Fruit fly (Drosophila melanogaster) whole organism, prepupa: ENCODE data around the gene ATPsynB.

Source experiments
- Blimp-1 ChIP-seq: fragments of 200-800 bp; sonication (Bioruptor generic); optimal IDR thresholded peaks from 3 replicates; lab custom pipeline; 2017; ENCODE audit warnings: missing biosample characterization, missing genetic modification characterization, mild to moderate bottlenecking, moderate library complexity, missing genetic modification reagents
- CG10631 ChIP-seq: fragments of 200-800 bp; sonication (Bioruptor generic); optimal IDR thresholded peaks from 2 replicates; lab custom pipeline; 2016; ENCODE audit warnings: missing biosample characterization, missing genetic modification characterization
- CG10669 ChIP-seq: fragments of 200-800 bp; sonication (Bioruptor generic); optimal IDR thresholded peaks from 3 replicates; lab custom pipeline; 2018; ENCODE audit warnings: missing biosample characterization, mild to moderate bottlenecking, missing genetic modification characterization, moderate library complexity
- CG11294 ChIP-seq: fragments of 200-800 bp; sonication (Bioruptor generic); IDR thresholded peaks from 2 replicates; pipeline ENCODE4 v1.3.6; 2022; ENCODE audit warnings: missing biosample characterization, missing genetic modification characterization
- CG11762 ChIP-seq: fragments of 200-800 bp; sonication (Bioruptor generic); optimal IDR thresholded peaks from 3 replicates; lab custom pipeline; 2016; ENCODE audit warnings: missing biosample characterization, missing genetic modification characterization; ENCODE audit not compliant: insufficient read depth
- CG11902 ChIP-seq: fragments of 200-800 bp; sonication (Bioruptor generic); optimal IDR thresholded peaks from 3 replicates; lab custom pipeline; 2016; ENCODE audit warnings: missing biosample characterization, missing genetic modification characterization
- CG15336 ChIP-seq: fragments of 200-800 bp; sonication (Bioruptor generic); IDR thresholded peaks from 2 replicates; pipeline ENCODE4 v1.3.6; 2022; ENCODE audit warnings: missing biosample characterization, missing genetic modification characterization
- CG1621 ChIP-seq: fragments of 200-800 bp; sonication (Bioruptor generic); optimal IDR thresholded peaks from 3 replicates; lab custom pipeline; 2018; ENCODE audit warnings: missing biosample characterization, mild to moderate bottlenecking, missing genetic modification characterization
- CG16779 ChIP-seq: fragments of 200-800 bp; sonication (Bioruptor generic); optimal IDR thresholded peaks from 3 replicates; lab custom pipeline; 2017; ENCODE audit warnings: missing biosample characterization, mild to moderate bottlenecking, missing genetic modification characterization
- CG3032 ChIP-seq: fragments of 200-800 bp; optimal IDR thresholded peaks from 2 replicates; lab custom pipeline; 2019; ENCODE audit warnings: missing biosample characterization, mild to moderate bottlenecking, missing genetic modification characterization, moderate library complexity
- CG31627 ChIP-seq: fragments of 200-800 bp; sonication (Bioruptor generic); optimal IDR thresholded peaks from 3 replicates; lab custom pipeline; 2016; ENCODE audit warnings: missing biosample characterization, missing genetic modification characterization
- CG32006 ChIP-seq: fragments of 200-800 bp; sonication (Bioruptor generic); optimal IDR thresholded peaks from 3 replicates; lab custom pipeline; 2017; ENCODE audit warnings: missing biosample characterization, mild to moderate bottlenecking, missing genetic modification characterization
- CG34406 ChIP-seq: fragments of 200-800 bp; sonication (Bioruptor generic); optimal IDR thresholded peaks from 3 replicates; lab custom pipeline; 2016; ENCODE audit warnings: missing biosample characterization, missing genetic modification characterization
- CG3919 ChIP-seq: fragments of 200-800 bp; sonication (Bioruptor generic); optimal IDR thresholded peaks from 3 replicates; lab custom pipeline; 2016; ENCODE audit warnings: missing biosample characterization, missing genetic modification characterization
- CG4318 ChIP-seq: fragments of 200-800 bp; sonication (Bioruptor generic); optimal IDR thresholded peaks from 3 replicates; lab custom pipeline; 2017; ENCODE audit warnings: missing biosample characterization, mild to moderate bottlenecking, missing genetic modification characterization
- CG6792 ChIP-seq: fragments of 200-800 bp; sonication (Bioruptor generic); optimal IDR thresholded peaks from 3 replicates; lab custom pipeline; 2016; ENCODE audit warnings: missing biosample characterization, missing genetic modification characterization
- CG6808 ChIP-seq: fragments of 200-800 bp; sonication (Bioruptor generic); optimal IDR thresholded peaks from 3 replicates; lab custom pipeline; 2017; ENCODE audit warnings: missing biosample characterization, missing genetic modification characterization, mild to moderate bottlenecking, moderate library complexity, missing genetic modification reagents
- CG6854 ChIP-seq: fragments of 200-800 bp; sonication (Bioruptor generic); optimal IDR thresholded peaks from 2 replicates; lab custom pipeline; 2017; ENCODE audit warnings: missing biosample characterization, mild to moderate bottlenecking, missing genetic modification characterization
- CG8119 ChIP-seq: fragments of 200-800 bp; sonication (Bioruptor generic); IDR thresholded peaks from 3 replicates; pipeline ENCODE4 v1.3.6; 2022; ENCODE audit warnings: missing biosample characterization, missing genetic modification characterization
- CG8319 ChIP-seq: fragments of 200-800 bp; sonication (Bioruptor generic); optimal IDR thresholded peaks from 3 replicates; lab custom pipeline; 2016; ENCODE audit warnings: missing biosample characterization, missing genetic modification characterization
- CG9139 ChIP-seq: fragments of 200-800 bp; sonication (Bioruptor generic); optimal IDR thresholded peaks from 3 replicates; lab custom pipeline; 2017; ENCODE audit warnings: missing biosample characterization, mild to moderate bottlenecking, missing genetic modification characterization
- Eip75B ChIP-seq: fragments of 200-800 bp; sonication (Bioruptor generic); optimal IDR thresholded peaks from 3 replicates; lab custom pipeline; 2016; ENCODE audit warnings: missing biosample characterization, missing genetic modification characterization
- Eip78C ChIP-seq: fragments of 200-800 bp; sonication (Bioruptor generic); peaks from one replicate; lab custom pipeline; 2016; ENCODE audit warnings: missing biosample characterization, missing genetic modification characterization
- Eip93F ChIP-seq: fragments of 200-800 bp; sonication (Bioruptor generic); optimal IDR thresholded peaks from 2 replicates; lab custom pipeline; 2016; ENCODE audit warnings: missing biosample characterization, mild to moderate bottlenecking, missing genetic modification characterization
- Ets21C ChIP-seq: fragments of 200-800 bp; sonication (Bioruptor generic); optimal IDR thresholded peaks from 3 replicates; lab custom pipeline; 2016; ENCODE audit warnings: missing biosample characterization, missing genetic modification characterization
- Ets96B ChIP-seq: fragments of 200-800 bp; optimal IDR thresholded peaks from 2 replicates; lab custom pipeline; 2019; ENCODE audit warnings: missing biosample characterization, mild to moderate bottlenecking, missing genetic modification characterization, moderate library complexity
- Gug ChIP-seq: fragments of 200-800 bp; sonication (Bioruptor generic); IDR thresholded peaks from 2 replicates; pipeline ENCODE4 v1.3.6; 2022; ENCODE audit warnings: missing biosample characterization, missing genetic modification characterization
- Hr39 ChIP-seq: fragments of 200-800 bp; sonication (Bioruptor generic); optimal IDR thresholded peaks from 2 replicates; lab custom pipeline; 2016; ENCODE audit warnings: missing biosample characterization, missing genetic modification characterization
- Hr4 ChIP-seq: fragments of 200-800 bp; sonication (Bioruptor generic); optimal IDR thresholded peaks from 3 replicates; lab custom pipeline; 2016; ENCODE audit warnings: missing biosample characterization, missing genetic modification characterization
- Lpt ChIP-seq: fragments of 200-800 bp; sonication (Bioruptor generic); optimal IDR thresholded peaks from 3 replicates; lab custom pipeline; 2016; ENCODE audit warnings: missing biosample characterization, missing genetic modification characterization
- Met ChIP-seq: fragments of 200-800 bp; sonication (Bioruptor generic); optimal IDR thresholded peaks from 3 replicates; lab custom pipeline; 2016; ENCODE audit warnings: missing biosample characterization, missing genetic modification characterization
- OdsH ChIP-seq: fragments of 200-800 bp; sonication (Bioruptor generic); optimal IDR thresholded peaks from 3 replicates; lab custom pipeline; 2016; ENCODE audit warnings: missing biosample characterization, missing genetic modification characterization
- Smox ChIP-seq: fragments of 200-800 bp; sonication (Bioruptor generic); optimal IDR thresholded peaks from 3 replicates; lab custom pipeline; 2016; ENCODE audit warnings: missing biosample characterization, missing genetic modification characterization
- Sox102F ChIP-seq: fragments of 200-800 bp; sonication (Bioruptor generic); optimal IDR thresholded peaks from 2 replicates; lab custom pipeline; 2016; ENCODE audit warnings: missing biosample characterization, mild to moderate bottlenecking, missing genetic modification characterization
- Sox14 ChIP-seq: fragments of 200-800 bp; sonication (Bioruptor generic); optimal IDR thresholded peaks from 3 replicates; lab custom pipeline; 2016; ENCODE audit warnings: missing biosample characterization, missing genetic modification characterization
- Sox15 ChIP-seq: fragments of 200-800 bp; sonication (Bioruptor generic); optimal IDR thresholded peaks from 3 replicates; lab custom pipeline; 2016; ENCODE audit warnings: missing biosample characterization, missing genetic modification characterization
- achi ChIP-seq: fragments of 200-800 bp; sonication (Bioruptor generic); optimal IDR thresholded peaks from 3 replicates; lab custom pipeline; 2016; ENCODE audit warnings: missing biosample characterization, missing genetic modification characterization
- acj6 ChIP-seq: fragments of 200-800 bp; sonication (Bioruptor generic); optimal IDR thresholded peaks from 3 replicates; lab custom pipeline; 2016; ENCODE audit warnings: missing biosample characterization, missing genetic modification characterization
- cyc ChIP-seq: fragments of 200-800 bp; sonication (Bioruptor generic); optimal IDR thresholded peaks from 3 replicates; lab custom pipeline; 2016; ENCODE audit warnings: missing biosample characterization, missing genetic modification characterization
- dac ChIP-seq: fragments of 200-800 bp; sonication (Bioruptor generic); optimal IDR thresholded peaks from 2 replicates; lab custom pipeline; 2017; ENCODE audit warnings: missing biosample characterization, mild to moderate bottlenecking, missing genetic modification characterization
- eg ChIP-seq: fragments of 200-800 bp; sonication (Bioruptor generic); IDR thresholded peaks from 3 replicates; pipeline ENCODE4 v1.3.6; 2022; ENCODE audit warnings: missing biosample characterization, missing genetic modification characterization
- esn ChIP-seq: fragments of 200-800 bp; sonication (Bioruptor generic); optimal IDR thresholded peaks from 2 replicates; lab custom pipeline; 2016; ENCODE audit warnings: missing biosample characterization, mild to moderate bottlenecking, missing genetic modification characterization, moderate library complexity
- fd59A ChIP-seq: fragments of 200-800 bp; sonication (Bioruptor generic); optimal IDR thresholded peaks from 2 replicates; lab custom pipeline; 2017; ENCODE audit warnings: missing biosample characterization, mild to moderate bottlenecking, missing genetic modification characterization, missing genetic modification reagents
- fd85E ChIP-seq: fragments of 200-800 bp; sonication (Bioruptor generic); optimal IDR thresholded peaks from 3 replicates; lab custom pipeline; 2016; ENCODE audit warnings: missing biosample characterization, missing genetic modification characterization
- fkh ChIP-seq: fragments of 200-800 bp; sonication (Bioruptor generic); optimal IDR thresholded peaks from 3 replicates; lab custom pipeline; 2017; ENCODE audit warnings: missing biosample characterization, mild to moderate bottlenecking, missing genetic modification characterization, moderate library complexity
- net ChIP-seq: fragments of 200-800 bp; sonication (Bioruptor generic); optimal IDR thresholded peaks from 3 replicates; lab custom pipeline; 2016; ENCODE audit warnings: missing biosample characterization, missing genetic modification characterization
- pdm3 ChIP-seq: fragments of 200-800 bp; sonication (Bioruptor generic); optimal IDR thresholded peaks from 3 replicates; lab custom pipeline; 2016; ENCODE audit warnings: missing biosample characterization, missing genetic modification characterization
- salr ChIP-seq, 2 experiments: fragments of 200-800 bp; sonication (Bioruptor generic); optimal IDR thresholded peaks; 3 replicates each; lab custom pipeline; 2016 to 2018; ENCODE audit warnings: missing biosample characterization in 2 of 2, missing genetic modification characterization in 2 of 2, mild to moderate bottlenecking in 1 of 2
- spab ChIP-seq: fragments of 200-800 bp; sonication (Bioruptor generic); optimal IDR thresholded peaks from 2 replicates; lab custom pipeline; 2017; ENCODE audit warnings: missing biosample characterization, mild to moderate bottlenecking, missing genetic modification characterization, missing genetic modification reagents
- ss ChIP-seq, 2 experiments: fragments of 200-800 bp; sonication (Bioruptor generic); optimal IDR thresholded peaks; 2 replicates in 1 of 2; 3 replicates in 1 of 2; lab custom pipeline; 2017 to 2018; ENCODE audit warnings: mild to moderate bottlenecking in 2 of 2, missing biosample characterization in 2 of 2, missing genetic modification characterization in 2 of 2, moderate library complexity in 1 of 2
- svp ChIP-seq: fragments of 200-800 bp; sonication (Bioruptor generic); peaks from one replicate; lab custom pipeline; 2016; ENCODE audit warnings: missing biosample characterization, missing genetic modification characterization
- topi ChIP-seq: fragments of 200-800 bp; sonication (Bioruptor generic); optimal IDR thresholded peaks from 3 replicates; lab custom pipeline; 2016; ENCODE audit warnings: missing biosample characterization, missing genetic modification characterization
- vri ChIP-seq: fragments of 200-800 bp; sonication (Bioruptor generic); optimal IDR thresholded peaks from 3 replicates; lab custom pipeline; 2016; ENCODE audit warnings: missing biosample characterization, mild to moderate bottlenecking, missing genetic modification characterization

Gene ATPsynB

DNA sequence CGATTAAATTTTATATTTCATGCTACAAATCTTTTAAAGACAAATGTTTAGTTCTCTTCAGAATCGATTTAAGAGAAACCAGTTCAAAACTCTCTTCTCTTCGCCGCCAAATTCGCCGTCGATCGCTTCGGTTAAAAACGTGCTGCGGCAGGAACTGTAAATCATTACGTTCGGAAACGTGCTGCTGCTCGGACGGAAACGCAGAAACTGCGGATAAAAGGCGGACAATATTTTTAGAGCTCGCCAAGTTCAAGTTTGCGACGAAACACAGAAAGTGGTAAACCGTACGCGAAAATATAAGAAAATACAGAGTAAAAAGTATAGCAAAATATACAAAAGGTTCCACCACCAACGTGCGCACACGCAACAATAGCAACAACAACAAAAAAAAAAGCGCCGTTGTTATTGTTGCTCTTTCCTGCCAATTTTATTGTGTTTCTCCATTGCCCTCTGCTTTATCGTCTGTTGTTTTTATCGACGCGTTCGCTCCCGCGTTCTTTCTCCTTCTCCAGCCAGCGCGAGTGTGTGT, 33.7 kb downstream of the ATPsynB start, which contains the start of gene Ae2:
Ae2 (plus strand) TSS at position 156 of the 529 bp plus-strand sequence.
- TF ChIP-seq salr (GFP tag; optimal IDR thresholded peaks at IDR 0.05; lab: Kevin White, UChicago), result no peak
- peak; percentile 70 for TF ChIP-seq vri
- TF ChIP-seq dac, result no peak
- no peak for TF ChIP-seq Ets21C (GFP tag; lab: Kevin White, UChicago)
- 0 out of 3 replicates have a peak, but pooled peaks have one; percentile 21 for TF ChIP-seq CG8119
- TF ChIP-seq CG3032 (tag; lab: Kevin White, UChicago), result no peak
- no peak for TF ChIP-seq acj6 (GFP tag; lab: Kevin White, UChicago)
- TF ChIP-seq CG6792 (GFP tag; lab: Kevin White, UChicago), result no peak
- TF ChIP-seq CG6854 (GFP tag; lab: Kevin White, UChicago), result peak; percentile 57
- TF ChIP-seq CG10669 (GFP tag; lab: Kevin White, UChicago), result no peak
- no peak for TF ChIP-seq fkh (GFP tag; lab: Kevin White, UChicago)
- no peak for TF ChIP-seq Met
- peak; percentile 2 for TF ChIP-seq Eip75B (GFP tag; lab: Kevin White, UChicago)
- no peak for TF ChIP-seq pdm3 (GFP tag; lab: Kevin White, UChicago)
- no peak for TF ChIP-seq Hr39 (GFP tag; lab: Kevin White, UChicago)
- no peak for TF ChIP-seq Blimp-1
- no peak for TF ChIP-seq fd59A
- TF ChIP-seq topi (GFP tag; lab: Kevin White, UChicago), result peak; percentile 21
- TF ChIP-seq Sox14, result no peak
- no peak for TF ChIP-seq net
- no peak for TF ChIP-seq fd85E (GFP tag; lab: Kevin White, UChicago)
- TF ChIP-seq CG11294 (GFP tag; lab: Robert Waterston, UW), result no peak
- TF ChIP-seq CG3919 (GFP tag; lab: Kevin White, UChicago), result peak; percentile 15
- peak; percentile 34 for TF ChIP-seq esn (GFP tag; lab: Kevin White, UChicago)
- TF ChIP-seq Eip93F, result no peak
- TF ChIP-seq CG31627 (GFP tag; lab: Kevin White, UChicago), result no peak
- TF ChIP-seq CG16779 (tag; lab: Kevin White, UChicago), result no peak
- no peak for TF ChIP-seq spab
- TF ChIP-seq CG11762, result no peak
- no peak for TF ChIP-seq Sox15 (GFP tag; lab: Kevin White, UChicago)
- no peak for TF ChIP-seq Hr4 (GFP tag; lab: Kevin White, UChicago)
- TF ChIP-seq Lpt, result no peak
- no peak for TF ChIP-seq OdsH (GFP tag; lab: Kevin White, UChicago)
- TF ChIP-seq CG8319 (GFP tag; lab: Kevin White, UChicago), result no peak
- no peak for TF ChIP-seq eg
- no peak for TF ChIP-seq CG9139 (GFP tag; lab: Kevin White, UChicago)
- no peak for TF ChIP-seq Ets96B (tag; lab: Kevin White, UChicago)
- peak; percentile 82 for TF ChIP-seq CG1621 (tag; lab: Kevin White, UChicago)
- TF ChIP-seq CG10631, result no peak
- peak; percentile 60 for TF ChIP-seq svp
- TF ChIP-seq CG32006 (GFP tag; lab: Kevin White, UChicago), result no peak
- TF ChIP-seq CG15336 (GFP tag; lab: Robert Waterston, UW), result no peak
- TF ChIP-seq Eip78C (GFP tag; lab: Kevin White, UChicago), result peak; percentile 69
- no peak for TF ChIP-seq CG6808 (GFP tag; lab: Kevin White, UChicago)
- TF ChIP-seq Gug (GFP tag; lab: Robert Waterston, UW), result no peak
- no peak for TF ChIP-seq CG4318 (GFP tag; lab: Kevin White, UChicago)
- peak in 1 of 2 experiments; percentile 67 for TF ChIP-seq ss (GFP tag; optimal IDR thresholded peaks at IDR 0.05; lab: Kevin White, UChicago)
- TF ChIP-seq Sox102F (GFP tag; lab: Kevin White, UChicago), result peak; percentile 47
- no peak for TF ChIP-seq CG11902 (GFP tag; lab: Kevin White, UChicago)
- no peak for TF ChIP-seq cyc
- TF ChIP-seq achi (GFP tag; lab: Kevin White, UChicago), result no peak
- TF ChIP-seq CG34406 (GFP tag; lab: Kevin White, UChicago), result no peak
- no peak for TF ChIP-seq Smox (GFP tag; lab: Kevin White, UChicago)
